Fruit fly (Drosophila melanogaster): Measurements from ENCODE around the gene jb.

DNA sequence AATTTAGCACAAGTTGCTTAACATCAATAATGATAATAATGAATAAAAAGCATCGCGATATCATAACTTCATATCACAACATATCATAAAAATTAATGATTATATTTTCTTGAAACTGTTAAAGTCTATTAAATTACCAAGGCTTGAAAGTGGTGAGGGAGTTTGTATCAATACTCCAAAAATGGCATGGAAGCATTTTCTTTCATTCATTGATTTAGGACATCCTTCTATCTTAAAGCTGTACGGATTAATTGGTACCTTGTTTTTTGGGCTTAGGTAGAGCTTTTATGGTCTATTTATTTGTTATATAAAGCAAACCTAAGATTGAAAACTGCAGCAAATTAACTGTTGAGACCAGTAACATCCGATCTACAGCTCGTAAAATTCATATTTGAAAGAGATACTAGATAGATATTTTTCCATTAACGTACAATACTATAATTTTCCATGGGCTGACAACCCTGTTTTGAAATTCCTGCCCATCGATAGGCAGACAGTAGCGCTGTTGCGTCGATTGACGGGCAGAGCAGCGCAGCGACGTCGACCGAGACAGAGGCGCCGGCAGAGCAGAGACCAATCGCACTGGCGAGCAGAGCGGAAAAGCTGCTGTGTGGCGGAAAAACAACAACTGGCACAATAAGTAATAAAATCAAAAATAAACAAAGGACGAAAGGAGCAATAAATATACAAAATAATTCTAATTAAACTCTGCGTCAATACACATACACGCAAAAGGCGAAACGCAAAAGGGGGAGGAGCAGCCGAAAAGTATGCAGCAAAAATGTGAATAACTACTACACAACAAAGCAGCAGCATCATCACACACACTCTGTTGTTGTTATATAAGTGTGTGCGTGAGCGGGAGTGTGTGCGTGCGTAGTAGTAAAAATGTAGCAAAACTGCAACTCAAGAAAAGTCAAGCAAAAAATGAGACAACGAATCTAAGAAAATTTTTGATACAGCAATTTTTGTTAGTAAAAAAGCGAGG, 43.0 kb upstream of the jb start, which contains the start of gene CG1695:
- TF ChIP-seq EcR (GFP tag; optimal IDR thresholded peaks at IDR 0.05) (no peak), pan (optimal IDR thresholded peaks at IDR 0.05) (no peak), CG8478 (optimal IDR thresholded peaks at IDR 0.05) (no peak), usp (GFP tag; optimal IDR thresholded peaks at IDR 0.05) (no peak), Dll (optimal IDR thresholded peaks at IDR 0.05) (no peak)

Data from whole organism.